Fruit fly (Drosophila melanogaster): ENCODE measurements around the gene CG12617.

CG12617 gene

dm6 chr2L:20287189-20287588, 7.3 kb upstream of the CG12617 start (continued):
- TF ChIP-seq ATbp (GFP tag; optimal IDR thresholded peaks at IDR 0.05): peak; percentile 83
- TF ChIP-seq croc (GFP tag; conservative IDR thresholded peaks at IDR 0.05): no peak
- no peak for TF ChIP-seq toy (GFP tag; IDR thresholded peaks at IDR 0.05)
- TF ChIP-seq CG12769 (tag; optimal IDR thresholded peaks at IDR 0.05): peak; percentile 14
- no peak for TF ChIP-seq Dp (GFP tag; optimal IDR thresholded peaks at IDR 0.05)
- peak; percentile 61 for TF ChIP-seq CG8359 (GFP tag; optimal IDR thresholded peaks at IDR 0.05; ENCODE audit: borderline replicate concordance)
- peak; percentile 83 for TF ChIP-seq CG1603 (tag; optimal IDR thresholded peaks at IDR 0.05)
- no peak for TF ChIP-seq fd96Cb (tag; optimal IDR thresholded peaks at IDR 0.05)
- peak; percentile 36 for TF ChIP-seq Spps (tag; optimal IDR thresholded peaks at IDR 0.05)
- no peak for TF ChIP-seq abd-A (tag; optimal IDR thresholded peaks at IDR 0.05)
- peak; percentile 39; the same call in 1 of the 2 replicates for TF ChIP-seq slbo (GFP tag; IDR thresholded peaks at IDR 0.05)
- peak; percentile 63 for TF ChIP-seq CG8089 (GFP tag; optimal IDR thresholded peaks at IDR 0.05)
- peak; percentile 28 for TF ChIP-seq CG18599 (GFP tag; optimal IDR thresholded peaks at IDR 0.05)
- peak; percentile 88 for TF ChIP-seq CG17568 (GFP tag; optimal IDR thresholded peaks at IDR 0.05)
- peak; percentile 15 for TF ChIP-seq cg (GFP tag; optimal IDR thresholded peaks at IDR 0.05)
- TF ChIP-seq CG16815 (GFP tag; optimal IDR thresholded peaks at IDR 0.05): no peak
- TF ChIP-seq CG4730 (GFP tag; IDR thresholded peaks at IDR 0.05): no peak
- peak; percentile 72 for TF ChIP-seq CG13775 (GFP tag; optimal IDR thresholded peaks at IDR 0.05)
- peak; percentile 89 for TF ChIP-seq CG7987 (GFP tag; optimal IDR thresholded peaks at IDR 0.05)
- no peak for TF ChIP-seq Ssrp (tag; optimal IDR thresholded peaks at IDR 0.05)
- TF ChIP-seq CG9437 (GFP tag; optimal IDR thresholded peaks at IDR 0.05): peak; percentile 54
- TF ChIP-seq CG14050 (GFP tag; IDR thresholded peaks at IDR 0.05): peak; percentile 19; the same call in 1 of the 3 replicates
- TF ChIP-seq wor (GFP tag; IDR thresholded peaks at IDR 0.05): no peak
- no peak for TF ChIP-seq CG6791 (GFP tag; IDR thresholded peaks at IDR 0.05; ENCODE audit: partially characterized antibody)
- TF ChIP-seq nerfin-2 (GFP tag; IDR thresholded peaks at IDR 0.05; ENCODE audit: partially characterized antibody): no peak
- peak; percentile 24 for TF ChIP-seq D19B (GFP tag; optimal IDR thresholded peaks at IDR 0.05)
- TF ChIP-seq D19A (tag; optimal IDR thresholded peaks at IDR 0.05): no peak
- peak; percentile 27 for TF ChIP-seq CG8944 (GFP tag; optimal IDR thresholded peaks at IDR 0.05)
- peak; percentile 53 for TF ChIP-seq stc (GFP tag; IDR thresholded peaks at IDR 0.05)
- TF ChIP-seq fd3F (GFP tag; optimal IDR thresholded peaks at IDR 0.05): peak; percentile 63
- peak; percentile 10 for TF ChIP-seq CG7745 (tag; optimal IDR thresholded peaks at IDR 0.05)
- TF ChIP-seq cato (GFP tag; optimal IDR thresholded peaks at IDR 0.05; ENCODE audit: borderline replicate concordance): no peak
- no peak for TF ChIP-seq nmo (GFP tag; optimal IDR thresholded peaks at IDR 0.05)
- TF ChIP-seq en (GFP tag; optimal IDR thresholded peaks at IDR 0.05): peak; percentile 49
- no peak for TF ChIP-seq ssp (GFP tag; IDR thresholded peaks at IDR 0.05)
- peak; percentile 47 for TF ChIP-seq CG5953 (GFP tag; IDR thresholded peaks at IDR 0.05)
- TF ChIP-seq slp2 (GFP tag; optimal IDR thresholded peaks at IDR 0.05): peak; percentile 66
- TF ChIP-seq lmd (GFP tag; IDR thresholded peaks at IDR 0.05): no peak
- no peak for TF ChIP-seq Dref (GFP tag; IDR thresholded peaks at IDR 0.05)
- TF ChIP-seq unpg (GFP tag; optimal IDR thresholded peaks at IDR 0.05): peak; percentile 82
- no peak for TF ChIP-seq CG3726 (GFP tag; IDR thresholded peaks at IDR 0.05)
- TF ChIP-seq CG14441 (GFP tag; IDR thresholded peaks at IDR 0.05): peak; percentile 58; the same call in 1 of the 2 replicates
- no peak for TF ChIP-seq CG31388 (GFP tag; optimal IDR thresholded peaks at IDR 0.05)
- TF ChIP-seq Dip2 (GFP tag; IDR thresholded peaks at IDR 0.05): no peak
- TF ChIP-seq bbx (GFP tag; IDR thresholded peaks at IDR 0.05; ENCODE audit: partially characterized antibody): no peak
- peak; percentile 3 for TF ChIP-seq bcd (GFP tag; optimal IDR thresholded peaks at IDR 0.05)
- TF ChIP-seq kay (GFP tag; optimal IDR thresholded peaks at IDR 0.05): no peak
- TF ChIP-seq HmgD (GFP tag; optimal IDR thresholded peaks at IDR 0.05): no peak
- peak; percentile 54; the same call in 1 of the 2 replicates for TF ChIP-seq CG1024 (GFP tag; IDR thresholded peaks at IDR 0.05)
- peak; percentile 27 for TF ChIP-seq CG10267 (tag; optimal IDR thresholded peaks at IDR 0.05)
